Worm (Caenorhabditis elegans): ENCODE data around the gene F55F10.1.

F55F10.1 gene

DNA sequence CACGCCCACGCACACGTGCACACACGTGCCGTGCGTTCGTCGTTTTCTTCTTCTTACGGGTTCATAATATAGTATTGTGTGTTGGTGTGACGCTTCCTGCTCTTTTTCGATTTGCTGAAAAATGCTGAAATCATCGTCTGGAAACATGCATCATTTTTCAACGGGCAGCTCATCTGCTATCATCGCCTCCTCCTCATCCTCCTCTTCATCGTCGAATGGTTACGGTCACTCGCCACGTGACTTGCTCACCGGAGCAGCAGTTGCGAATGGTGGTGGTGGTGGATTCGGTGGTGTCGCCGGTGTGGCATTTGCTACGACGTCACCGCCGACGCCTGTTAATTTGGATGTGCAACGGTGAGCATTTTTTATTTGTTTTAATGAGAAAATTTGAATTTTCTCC, 48.1 kb downstream of the F55F10.1 start:
- TF ChIP-seq ceh-9 (tag; optimal IDR thresholded peaks at IDR 0.05) (no peak), Y22D7AL.16 (tag; optimal IDR thresholded peaks at IDR 0.05) (no peak), elt-2 (tag; optimal IDR thresholded peaks at IDR 0.05) (no peak), hlh-30 (tag; optimal IDR thresholded peaks at IDR 0.05; ENCODE audit: insufficient read depth) (peak; percentile 45), tbx-2 (tag; optimal IDR thresholded peaks at IDR 0.05) (no peak), nhr-232 (tag; optimal IDR thresholded peaks at IDR 0.05) (no peak), F13H6.1 (tag; optimal IDR thresholded peaks at IDR 0.05) (no peak), pha-4 (tag; optimal IDR thresholded peaks at IDR 0.05) (no peak)

DNA sequence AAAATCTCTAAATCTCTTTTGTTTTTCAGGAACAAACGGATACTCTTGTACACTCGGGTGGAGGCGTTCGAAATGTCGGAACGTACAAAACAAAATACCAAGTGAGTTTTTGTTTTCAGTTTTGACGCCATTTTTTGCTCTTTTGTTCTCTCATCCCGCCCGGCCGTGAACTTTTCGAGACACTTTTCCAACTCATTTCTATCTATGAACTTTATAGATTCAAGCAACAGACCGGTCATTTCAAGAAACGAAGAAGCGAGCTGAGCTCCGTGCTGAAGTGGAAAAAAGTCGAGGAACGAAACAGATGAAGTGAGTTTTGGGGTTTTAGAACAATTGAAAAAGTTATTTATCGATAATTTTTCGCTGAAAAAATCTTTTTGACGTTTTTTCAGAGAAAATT, 49.9 kb downstream of the F55F10.1 start:
- TF ChIP-seq C38D4.7 (GFP tag; optimal IDR thresholded peaks at IDR 0.05) (no peak), nfya-1 (tag; optimal IDR thresholded peaks at IDR 0.05) (no peak), F13H6.1 (tag; optimal IDR thresholded peaks at IDR 0.05) (no peak), npax-4 (tag; optimal IDR thresholded peaks at IDR 0.05) (no peak), pag-3 (tag; optimal IDR thresholded peaks at IDR 0.05; ENCODE audit: borderline replicate concordance) (no peak), unc-3 (GFP tag; conservative IDR thresholded peaks at IDR 0.05) (no peak), unc-3 (tag; optimal IDR thresholded peaks at IDR 0.05) (no peak)

DNA sequence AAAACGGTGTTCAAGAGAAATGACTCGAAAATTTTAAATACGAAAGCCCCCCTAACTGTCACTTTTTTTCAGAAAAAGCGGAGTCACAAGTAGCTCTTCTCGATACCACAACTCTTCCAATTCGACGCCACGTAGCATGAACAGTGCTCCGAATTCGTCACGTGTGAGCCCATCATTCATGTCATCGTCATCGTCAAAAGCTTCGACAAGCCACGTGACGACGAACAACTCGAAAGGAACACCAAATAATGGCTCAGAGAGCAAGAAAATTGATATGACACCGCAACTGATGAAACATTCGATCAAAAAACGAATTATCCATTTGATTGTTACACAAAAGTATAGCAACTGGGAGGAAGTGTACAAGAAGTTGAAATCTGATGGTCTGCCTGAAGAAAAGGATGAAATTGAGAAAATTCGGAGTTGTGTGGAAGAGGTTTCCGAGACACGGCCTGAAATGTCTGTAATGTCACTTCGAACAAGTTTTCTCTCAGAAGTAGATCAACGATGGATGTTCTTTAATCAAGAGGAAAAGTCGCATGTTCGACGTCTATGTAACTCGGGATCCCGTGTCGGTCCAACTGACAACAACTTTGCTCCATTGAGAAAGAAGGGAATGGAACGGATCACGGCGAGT, 50.8 kb downstream of the F55F10.1 start:
- TF ChIP-seq ref-2 (tag; optimal IDR thresholded peaks at IDR 0.05) (peak; percentile 0), unc-86 (tag; optimal IDR thresholded peaks at IDR 0.05) (no peak)

DNA sequence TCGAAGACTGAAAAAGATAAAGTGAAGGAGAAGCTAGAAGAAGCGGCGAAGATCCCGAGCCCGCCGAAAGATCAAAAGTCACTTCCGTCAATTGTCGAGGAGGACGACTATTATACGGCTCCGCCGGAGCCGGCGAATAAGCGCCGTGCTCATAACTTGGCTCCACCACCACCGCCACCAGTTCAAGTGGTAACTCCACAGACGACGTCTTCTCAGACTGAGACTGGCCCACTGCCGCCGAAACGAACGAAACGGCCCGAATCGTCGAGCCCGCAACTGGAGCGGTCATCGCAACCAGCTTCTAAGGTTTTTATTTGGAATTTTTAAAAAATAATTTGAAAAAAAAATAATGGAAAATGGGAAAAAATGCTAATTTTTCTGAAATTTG, 51.3 kb downstream of the F55F10.1 start:
- TF ChIP-seq ceh-24 (tag; optimal IDR thresholded peaks at IDR 0.05): no peak
- no peak for TF ChIP-seq lin-11 (tag; optimal IDR thresholded peaks at IDR 0.05)
- TF ChIP-seq elt-4 (tag; optimal IDR thresholded peaks at IDR 0.05): no peak
- TF ChIP-seq hlh-6 (tag; optimal IDR thresholded peaks at IDR 0.05): no peak
- TF ChIP-seq ceh-48 (tag; optimal IDR thresholded peaks at IDR 0.05): no peak
- TF ChIP-seq pag-3 (tag; optimal IDR thresholded peaks at IDR 0.05; ENCODE audit: borderline replicate concordance): no peak
- TF ChIP-seq ceh-31 (tag; optimal IDR thresholded peaks at IDR 0.05): no peak
- no peak for TF ChIP-seq K09A11.1 (tag; optimal IDR thresholded peaks at IDR 0.05; ENCODE audit: insufficient read depth)
- no peak for TF ChIP-seq ttx-3 (tag; optimal IDR thresholded peaks at IDR 0.05)
- no peak for TF ChIP-seq unc-86 (tag; optimal IDR thresholded peaks at IDR 0.05)
- no peak for TF ChIP-seq pat-9 (tag; optimal IDR thresholded peaks at IDR 0.05)

DNA sequence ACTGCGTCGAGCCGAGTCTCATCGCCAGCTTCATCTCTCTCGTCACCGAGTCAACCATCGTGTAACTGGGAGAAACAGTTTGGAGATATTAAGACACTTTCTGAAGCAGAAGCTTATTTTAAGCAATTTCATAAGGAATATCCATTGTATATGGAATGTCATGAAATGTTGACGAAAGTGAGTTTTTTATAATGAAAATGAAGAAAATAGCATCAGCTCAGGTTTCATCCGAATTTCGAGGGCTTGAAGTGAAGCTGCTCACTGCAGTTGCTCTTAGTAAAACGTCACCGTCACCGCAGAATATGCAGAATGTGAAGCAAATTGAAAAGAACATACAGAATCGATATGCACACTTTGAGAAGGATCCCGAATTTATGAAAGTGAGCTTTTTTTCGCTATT, 52.5 kb downstream of the F55F10.1 start:
- TF ChIP-seq F13H6.1 (tag; optimal IDR thresholded peaks at IDR 0.05) (no peak), hlh-30 (tag; optimal IDR thresholded peaks at IDR 0.05; ENCODE audit: insufficient read depth) (no peak), pha-4 (tag; optimal IDR thresholded peaks at IDR 0.05) (no peak), ceh-9 (tag; optimal IDR thresholded peaks at IDR 0.05) (no peak), K09A11.1 (tag; optimal IDR thresholded peaks at IDR 0.05; ENCODE audit: insufficient read depth) (no peak), C38D4.7 (GFP tag; optimal IDR thresholded peaks at IDR 0.05) (no peak), eyg-1 (tag; optimal IDR thresholded peaks at IDR 0.05) (no peak), unc-3 (GFP tag; conservative IDR thresholded peaks at IDR 0.05) (no peak), unc-3 (tag; optimal IDR thresholded peaks at IDR 0.05) (no peak), nfya-1 (tag; optimal IDR thresholded peaks at IDR 0.05) (no peak), lim-6 (tag; optimal IDR thresholded peaks at IDR 0.05) (no peak), syd-9 (tag; optimal IDR thresholded peaks at IDR 0.05) (no peak), ceh-14 (tag; optimal IDR thresholded peaks at IDR 0.05) (no peak), ref-2 (tag; optimal IDR thresholded peaks at IDR 0.05) (no peak), K02D7.2 (tag; optimal IDR thresholded peaks at IDR 0.05) (no peak), Y22D7AL.16 (tag; optimal IDR thresholded peaks at IDR 0.05) (no peak)

DNA sequence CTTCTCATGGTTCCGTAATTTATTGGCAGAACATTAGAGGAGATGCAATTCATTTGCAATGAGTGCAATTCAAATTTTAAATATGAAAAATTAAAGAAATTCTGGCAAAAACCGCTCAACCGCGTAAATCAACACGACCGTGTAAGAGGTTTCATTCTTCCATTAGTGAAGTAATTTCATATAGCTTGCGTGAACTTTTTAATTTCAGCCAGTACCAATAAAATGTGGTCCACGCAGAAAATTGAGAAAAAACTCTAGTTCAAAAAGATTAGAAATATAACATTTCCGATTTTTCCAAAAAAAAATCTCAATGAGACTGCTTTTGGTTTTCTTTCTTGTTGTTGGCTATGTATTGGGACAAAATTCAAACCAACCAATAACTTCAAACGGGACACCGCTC, 61.4 kb downstream of the F55F10.1 start, which contains the start of gene clec-175:
Gene clec-175 (plus strand): TSS at position 301 of the 400 bp plus-strand sequence.
- no peak for TF ChIP-seq ceh-31 (tag; optimal IDR thresholded peaks at IDR 0.05)
- no peak for TF ChIP-seq pros-1 (tag; optimal IDR thresholded peaks at IDR 0.05)

All from whole organism, late embryonic.